Worm (Caenorhabditis elegans): ENCODE data around the gene srw-108.

ce11 chrV:486684-487083 lies 41.0 kb upstream of the srw-108 start, which contains the start of gene nhr-211:
- no peak for TF ChIP-seq flt-1 (GFP tag; IDR thresholded peaks at IDR 0.05)
- no peak for TF ChIP-seq klf-2 (GFP tag; conservative IDR thresholded peaks at IDR 0.05)
- TF ChIP-seq ztf-29 (GFP tag; IDR thresholded peaks at IDR 0.05), result no peak
- no peak for TF ChIP-seq cog-1 (tag; optimal IDR thresholded peaks at IDR 0.05)
- no peak for TF ChIP-seq ref-1 (GFP tag; conservative IDR thresholded peaks at IDR 0.05)
- TF ChIP-seq ztf-23 (GFP tag; IDR thresholded peaks at IDR 0.05), result no peak
- no peak for TF ChIP-seq med-1 (GFP tag; optimal IDR thresholded peaks at IDR 0.05; ENCODE audit: insufficient read depth)
